Fruit fly (Drosophila melanogaster) Kc167 (cell line): Measurements from ENCODE around the gene CG14573.

Experiments
- Myc ChIP-seq: fragments of >200 bp; optimal IDR thresholded peaks from 2 replicates; lab custom pipeline; 2017; ENCODE audit warnings: missing external identifiers
- h ChIP-seq: fragments of >200 bp; optimal IDR thresholded peaks from 3 replicates; lab custom pipeline; 2018; ENCODE audit warnings: missing external identifiers
- insv ChIP-seq: fragments of >200 bp; optimal IDR thresholded peaks from 3 replicates; lab custom pipeline; 2018; ENCODE audit warnings: missing external identifiers
- psq ChIP-seq: fragments of >200 bp; optimal IDR thresholded peaks from 2 replicates; lab custom pipeline; 2017; ENCODE audit warnings: missing external identifiers
- ttk ChIP-seq: sonication (Bioruptor generic); optimal IDR thresholded peaks from 2 replicates; lab custom pipeline; 2017; ENCODE audit warnings: missing external identifiers

dm6 chr3L:21744169-21744568 is 10.3 kb downstream of the CG14573 start, which contains the start of gene CG14565:
- TF ChIP-seq psq (no peak), insv (no peak), h (lab: Kevin White, UChicago) (no peak), ttk (lab: Kevin White, UChicago) (no peak), Myc (no peak)
